Worm (Caenorhabditis elegans): ENCODE measurements around the gene sru-23.

sru-23 gene

DNA sequence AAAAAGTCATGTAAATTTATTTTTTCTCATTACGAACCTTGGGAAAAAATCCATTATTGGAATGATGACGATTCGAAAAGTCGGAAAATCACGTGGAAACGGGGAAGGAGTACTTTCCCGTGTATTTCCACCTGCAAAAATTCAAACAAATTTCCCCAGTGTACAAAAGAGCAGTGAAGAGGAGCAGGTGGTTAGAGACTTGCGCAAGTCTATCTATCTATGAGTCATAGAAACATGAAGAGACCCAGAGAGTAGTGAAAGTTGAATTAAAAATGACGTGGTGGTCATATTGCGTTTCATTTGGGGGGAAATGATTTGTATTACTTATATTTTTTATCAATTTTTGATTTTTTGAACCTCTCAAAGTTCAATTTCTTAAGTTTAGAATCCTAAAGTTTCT is 28.0 kb upstream of the sru-23 start, which contains the start of gene nhr-50 (continued):
- TF ChIP-seq unc-62 (GFP tag; optimal IDR thresholded peaks at IDR 0.05 in 1 of 2), result peak in 1 of 2 experiments; percentile 1
- no peak for TF ChIP-seq unc-62 (tag; optimal IDR thresholded peaks at IDR 0.05)
- TF ChIP-seq nhr-11 (tag; optimal IDR thresholded peaks at IDR 0.05), result no peak
- TF ChIP-seq nhr-25 (tag; optimal IDR thresholded peaks at IDR 0.05; ENCODE audit: borderline replicate concordance, insufficient read depth), result no peak
- TF ChIP-seq ceh-32 (tag; optimal IDR thresholded peaks at IDR 0.05; ENCODE audit: poor library complexity), result no peak
- no peak for TF ChIP-seq ceh-20 (GFP tag; IDR thresholded peaks at IDR 0.05)
- TF ChIP-seq mdt-29 (GFP tag; IDR thresholded peaks at IDR 0.05), result no peak
- TF ChIP-seq F10B5.3 (tag; optimal IDR thresholded peaks at IDR 0.05), result no peak
- TF ChIP-seq lsy-2 (tag; optimal IDR thresholded peaks at IDR 0.05), result no peak
- TF ChIP-seq zfp-3 (GFP tag; conservative IDR thresholded peaks at IDR 0.05), result no peak
- TF ChIP-seq nhr-28 (tag; optimal IDR thresholded peaks at IDR 0.05), result peak; percentile 67
- TF ChIP-seq F37D6.2 (tag; optimal IDR thresholded peaks at IDR 0.05), result no peak
- TF ChIP-seq lim-7 (GFP tag; IDR thresholded peaks at IDR 0.05), result no peak
- TF ChIP-seq dmd-8 (GFP tag; IDR thresholded peaks at IDR 0.05), result no peak
- TF ChIP-seq fkh-10 (GFP tag; optimal IDR thresholded peaks at IDR 0.05), result no peak
- no peak for TF ChIP-seq ceh-62 (tag; optimal IDR thresholded peaks at IDR 0.05)
- TF ChIP-seq Y5F2A.4 (GFP tag; optimal IDR thresholded peaks at IDR 0.05), result no peak

DNA sequence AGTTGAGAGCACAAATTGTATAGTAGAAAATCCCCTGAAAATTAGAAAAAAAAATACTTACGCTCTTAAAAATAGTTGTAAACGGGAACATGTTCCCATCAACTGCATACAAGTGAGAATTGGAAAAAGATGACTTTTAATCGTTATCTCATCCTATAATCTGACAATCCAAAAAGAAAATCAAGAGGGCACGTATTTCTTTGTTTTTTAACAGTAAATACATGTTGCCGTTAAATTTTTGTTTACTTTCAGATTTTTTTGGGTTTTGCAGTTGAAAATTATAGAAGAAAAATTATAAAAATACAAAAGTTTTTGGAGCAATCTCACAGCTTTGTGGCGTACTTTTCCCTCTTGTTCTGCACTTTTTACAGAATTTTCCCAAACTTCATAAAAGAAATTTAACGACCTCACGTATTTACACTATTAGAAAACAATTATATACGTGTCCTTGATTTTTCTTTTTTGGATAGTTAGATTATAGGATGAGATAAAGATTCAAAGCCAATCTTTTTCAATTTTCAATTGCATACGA is 24.3 kb upstream of the sru-23 start, which contains the start of the genes C06C6.9 and C06C6.8:
Gene C06C6.9, minus strand, starts transcription at position 101 of the 532 bp plus-strand sequence.
Gene C06C6.8, plus strand, starts transcription at position 482 of the 532 bp plus-strand sequence.
- TF ChIP-seq aha-1 (tag) (peak; percentile 24), ceh-20 (GFP tag; IDR thresholded peaks at IDR 0.05) (no peak)

DNA sequence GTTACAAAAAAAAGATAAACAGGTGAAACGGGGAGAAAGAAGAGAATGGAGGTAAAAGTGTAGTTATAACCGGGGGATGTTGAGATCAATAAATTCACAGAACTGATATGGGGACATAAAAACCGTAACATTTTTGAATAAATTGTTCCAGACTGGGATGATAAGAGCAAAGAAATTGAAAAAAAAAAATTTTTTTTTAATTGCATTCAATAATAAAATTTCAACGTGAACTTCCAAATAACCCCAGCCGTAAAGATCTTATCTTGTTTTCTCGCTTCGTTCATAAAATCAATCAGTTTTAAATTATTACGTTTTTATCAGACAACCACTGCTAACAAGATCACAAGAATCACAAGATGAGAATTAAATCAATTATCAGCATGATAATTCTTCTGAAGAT is 19.5 kb upstream of the sru-23 start, which contains the start of gene C06C6.7:
Gene C06C6.7, plus strand, starts transcription at position 301 of the 400 bp plus-strand sequence.
- TF ChIP-seq aha-1 (tag), result peak; percentile 2

DNA sequence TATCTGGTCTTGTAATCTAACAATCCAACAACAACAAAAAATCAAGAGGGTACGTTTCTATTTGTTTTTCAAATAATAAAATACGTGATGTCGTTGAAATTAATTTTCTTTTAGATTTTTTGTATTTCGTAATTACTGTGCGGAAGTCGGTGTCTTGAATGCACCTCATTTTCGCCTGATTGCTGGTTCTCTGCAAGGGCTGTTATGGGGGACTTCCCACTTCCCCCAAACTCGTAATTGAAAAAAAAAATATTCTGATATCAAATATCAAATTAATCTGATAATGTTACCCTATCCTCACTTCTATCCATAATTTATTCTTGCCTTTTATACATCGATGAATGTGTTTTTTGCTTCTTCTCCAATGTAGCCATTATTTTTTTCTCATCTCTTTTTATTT is 15.7 kb upstream of the sru-23 start, which contains the start of gene F36G9.15:
Gene F36G9.15, minus strand, starts transcription at position 101 of the 400 bp plus-strand sequence.
- TF ChIP-seq skn-1 (tag; optimal IDR thresholded peaks at IDR 0.05) (no peak), lim-7 (GFP tag; IDR thresholded peaks at IDR 0.05) (no peak), aha-1 (tag) (peak; percentile 15), D1046.2 (GFP tag; IDR thresholded peaks at IDR 0.05) (no peak), ceh-20 (GFP tag; IDR thresholded peaks at IDR 0.05) (no peak)

DNA sequence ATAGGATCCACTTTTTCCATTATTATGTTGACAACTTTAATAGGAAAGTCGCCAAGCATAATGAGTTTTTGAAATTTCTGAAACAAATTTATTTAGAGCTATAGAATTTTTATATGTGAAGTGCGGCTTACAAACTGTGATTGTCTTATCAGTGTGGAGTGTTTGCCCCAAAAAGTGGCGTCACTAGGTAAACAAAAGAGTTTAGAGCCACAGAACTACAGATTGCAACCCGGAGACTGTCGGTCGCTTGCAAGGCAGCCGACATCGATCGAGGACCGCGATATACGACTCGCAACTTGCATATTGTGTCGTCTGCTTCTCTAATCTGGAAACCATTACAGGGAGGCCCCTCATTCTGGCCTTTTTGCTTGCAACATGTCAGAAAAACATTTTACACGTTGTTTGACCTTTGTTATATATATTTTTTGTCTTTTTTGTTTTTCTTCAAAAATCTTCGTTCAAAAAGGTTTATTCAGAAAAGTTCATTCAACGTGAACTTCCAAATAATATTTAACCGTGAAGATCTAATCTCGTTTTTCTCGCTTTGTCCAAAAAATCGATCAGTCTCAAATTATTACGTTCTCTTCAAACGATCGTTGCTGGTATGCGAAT is 10.5 kb upstream of the sru-23 start, which contains the start of the genes fbxa-99 and F36G9.13:
Gene fbxa-99, minus strand, starts transcription at position 122 of the 612 bp plus-strand sequence.
Gene F36G9.13, plus strand, starts transcription at position 562 of the 612 bp plus-strand sequence.
- no peak for TF ChIP-seq daf-16 (GFP tag; optimal IDR thresholded peaks at IDR 0.05)
- peak; percentile 72 for TF ChIP-seq daf-16 (tag; optimal IDR thresholded peaks at IDR 0.05)
- no peak for TF ChIP-seq duxl-1 (tag; optimal IDR thresholded peaks at IDR 0.05; ENCODE audit: poor library complexity)
- TF ChIP-seq lin-13 (GFP tag; optimal IDR thresholded peaks at IDR 0.05), result peak; percentile 22
- no peak for TF ChIP-seq ztf-11 (tag; optimal IDR thresholded peaks at IDR 0.05)
- peak; percentile 34 for TF ChIP-seq pqm-1 (tag; optimal IDR thresholded peaks at IDR 0.05)
- TF ChIP-seq nhr-77 (tag; optimal IDR thresholded peaks at IDR 0.05), result peak; percentile 21
- peak; percentile 41 for TF ChIP-seq dmd-6 (GFP tag; IDR thresholded peaks at IDR 0.05)
- TF ChIP-seq hlh-11 (tag; optimal IDR thresholded peaks at IDR 0.05), result peak; percentile 21
- TF ChIP-seq nhr-28 (tag; optimal IDR thresholded peaks at IDR 0.05), result peak; percentile 48

DNA sequence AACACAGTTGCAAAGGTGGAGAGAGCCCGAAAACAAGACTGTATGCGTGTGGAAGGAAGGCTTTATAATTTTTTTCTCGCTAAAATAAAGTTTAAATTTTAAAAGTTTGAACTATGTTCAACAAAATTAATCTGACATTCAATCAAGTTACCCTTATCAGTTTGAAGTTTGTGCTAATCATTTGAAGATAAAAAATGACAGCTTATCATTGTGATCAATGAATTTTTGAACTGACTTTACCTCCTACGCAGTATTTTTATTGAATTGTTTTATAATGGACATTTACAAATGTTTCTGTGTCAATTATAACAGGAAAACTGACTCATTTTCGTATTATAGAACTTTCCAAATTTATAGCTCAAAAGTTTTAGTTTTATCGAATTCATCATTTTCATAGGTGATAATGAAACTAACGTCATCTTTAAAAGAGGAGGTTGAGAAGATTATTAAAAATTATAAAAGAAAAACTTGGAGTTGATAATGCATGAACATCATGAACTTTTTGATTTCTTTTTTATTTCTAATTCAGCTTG is 5.9 kb upstream of the sru-23 start, which contains the start of gene oac-20:
Gene oac-20, plus strand, starts transcription at position 483 of the 533 bp plus-strand sequence.
- TF ChIP-seq php-3 (GFP tag; IDR thresholded peaks at IDR 0.05) (peak; percentile 66), zfp-2 (tag; optimal IDR thresholded peaks at IDR 0.05) (no peak), set-16 (GFP tag; IDR thresholded peaks at IDR 0.05) (no peak), ZK546.5 (tag; optimal IDR thresholded peaks at IDR 0.05) (no peak), pqm-1 (tag; optimal IDR thresholded peaks at IDR 0.05) (peak; percentile 90), tra-1 (GFP tag; IDR thresholded peaks at IDR 0.05) (0 out of 2 replicates have a peak, but pooled peaks have one; percentile 58), nhr-48 (tag; optimal IDR thresholded peaks at IDR 0.05) (peak; percentile 16), dmd-6 (GFP tag; IDR thresholded peaks at IDR 0.05) (peak; percentile 96), R02D3.7 (tag; optimal IDR thresholded peaks at IDR 0.05) (no peak), nhr-77 (tag; optimal IDR thresholded peaks at IDR 0.05) (peak; percentile 61)
